Fruit fly (Drosophila melanogaster) whole organism, embryonic: Measurements from ENCODE around the gene CG31897.

ENCODE experiments used
- BEAF-32 ChIP-seq: fragments of 200-800 bp; sonication (Bioruptor generic); optimal IDR thresholded peaks from 3 replicates; lab custom pipeline; 2017; ENCODE audit warnings: missing biosample characterization, missing genetic modification characterization, mild to moderate bottlenecking, moderate library complexity, missing genetic modification reagents
- CG10267 ChIP-seq: fragments of 200-800 bp; sonication (Bioruptor generic); optimal IDR thresholded peaks from 2 replicates; lab custom pipeline; 2018; ENCODE audit warnings: missing biosample characterization, mild to moderate bottlenecking, missing genetic modification characterization, moderate library complexity
- CG10431 ChIP-seq: fragments of 200-800 bp; sonication (Bioruptor generic); optimal IDR thresholded peaks from 3 replicates; lab custom pipeline; 2018; ENCODE audit warnings: missing biosample characterization, mild to moderate bottlenecking, missing genetic modification characterization
- CG13287 ChIP-seq: fragments of 200-800 bp; sonication (Bioruptor generic); IDR thresholded peaks from 2 replicates; pipeline ENCODE4 v1.3.6; 2022; ENCODE audit warnings: missing biosample characterization, missing genetic modification characterization; ENCODE audit not compliant: partially characterized antibody
- CG14014 ChIP-seq: fragments of 200-800 bp; sonication (Bioruptor generic); IDR thresholded peaks from 2 replicates; pipeline ENCODE4 v1.3.6; 2022; ENCODE audit warnings: missing biosample characterization, missing genetic modification characterization
- CG17186 ChIP-seq: fragments of 200-800 bp; sonication (Bioruptor generic); optimal IDR thresholded peaks from 3 replicates; lab custom pipeline; 2017; ENCODE audit warnings: missing biosample characterization, missing genetic modification reagents, missing genetic modification characterization
- CG17829 ChIP-seq: fragments of 200-800 bp; optimal IDR thresholded peaks from 2 replicates; lab custom pipeline; 2019; ENCODE audit warnings: missing biosample characterization, mild to moderate bottlenecking, missing genetic modification characterization, moderate library complexity
- CG2129 ChIP-seq: fragments of 200-800 bp; sonication (Bioruptor generic); IDR thresholded peaks from 2 replicates; pipeline ENCODE4 v1.3.6; 2022; ENCODE audit warnings: missing biosample characterization, missing genetic modification characterization; ENCODE audit not compliant: partially characterized antibody
- CG30020 ChIP-seq: fragments of 200-800 bp; optimal IDR thresholded peaks from 2 replicates; lab custom pipeline; 2019; ENCODE audit warnings: missing biosample characterization, mild to moderate bottlenecking, missing genetic modification characterization, moderate library complexity
- CG34224 ChIP-seq: fragments of 200-800 bp; sonication (Bioruptor generic); IDR thresholded peaks from 3 replicates; pipeline ENCODE4 v1.3.6; 2022; ENCODE audit warnings: missing biosample characterization, missing genetic modification characterization; ENCODE audit not compliant: partially characterized antibody
- CG34376 ChIP-seq: fragments of 200-800 bp; sonication (Bioruptor generic); optimal IDR thresholded peaks from 2 replicates; lab custom pipeline; 2018; ENCODE audit warnings: missing biosample characterization, mild to moderate bottlenecking, missing genetic modification characterization
- CG3995 ChIP-seq: fragments of 200-800 bp; sonication (Bioruptor generic); optimal IDR thresholded peaks from 3 replicates; lab custom pipeline; 2016; ENCODE audit warnings: missing biosample characterization, missing genetic modification characterization
- CG4360 ChIP-seq: fragments of 200-800 bp; sonication (Bioruptor generic); IDR thresholded peaks from 2 replicates; pipeline ENCODE4 v1.3.6; 2022; ENCODE audit warnings: missing biosample characterization, missing genetic modification characterization
- Dbx ChIP-seq: fragments of 200-800 bp; sonication (Bioruptor generic); IDR thresholded peaks from 3 replicates; pipeline ENCODE4 v1.3.6; 2022; ENCODE audit warnings: missing biosample characterization, missing genetic modification characterization
- Dp ChIP-seq: fragments of 200-800 bp; sonication (Bioruptor generic); optimal IDR thresholded peaks from 2 replicates; lab custom pipeline; 2018; ENCODE audit warnings: missing biosample characterization, mild to moderate bottlenecking, missing genetic modification characterization, moderate library complexity
- Dref ChIP-seq: fragments of 200-800 bp; sonication (Bioruptor generic); IDR thresholded peaks from 2 replicates; pipeline ENCODE4 v1.3.6; 2022; ENCODE audit warnings: missing biosample characterization, missing genetic modification characterization
- E2f2 ChIP-seq: fragments of 200-800 bp; sonication (Bioruptor generic); IDR thresholded peaks from 2 replicates; pipeline ENCODE4 v1.3.6; 2022; ENCODE audit warnings: missing biosample characterization, missing genetic modification characterization
- Ets97D ChIP-seq: fragments of 200-800 bp; sonication (Bioruptor generic); optimal IDR thresholded peaks from 3 replicates; lab custom pipeline; 2016; ENCODE audit warnings: missing biosample characterization, missing genetic modification characterization
- Jarid2 ChIP-seq: fragments of 200-800 bp; sonication (Bioruptor generic); optimal IDR thresholded peaks from 3 replicates; lab custom pipeline; 2017; ENCODE audit warnings: mild to moderate bottlenecking, missing biosample characterization, missing genetic modification reagents, missing genetic modification characterization
- MBD-R2 ChIP-seq: fragments of 200-800 bp; sonication (Bioruptor generic); IDR thresholded peaks from 2 replicates; pipeline ENCODE4 v1.3.6; 2022; ENCODE audit warnings: missing biosample characterization, missing genetic modification characterization
- MESR4 ChIP-seq: fragments of 200-800 bp; sonication (Bioruptor generic); optimal IDR thresholded peaks from 2 replicates; lab custom pipeline; 2018; ENCODE audit warnings: missing biosample characterization, mild to moderate bottlenecking, missing genetic modification characterization, moderate library complexity
- Mrtf ChIP-seq: fragments of 200-800 bp; sonication (Bioruptor generic); IDR thresholded peaks from 3 replicates; pipeline ENCODE4 v1.3.6; 2022; ENCODE audit warnings: missing biosample characterization, missing genetic modification characterization
- Opbp ChIP-seq: fragments of 200-800 bp; sonication (Bioruptor generic); IDR thresholded peaks from 3 replicates; pipeline ENCODE4 v1.3.6; 2022; ENCODE audit warnings: missing biosample characterization, missing genetic modification characterization; ENCODE audit not compliant: partially characterized antibody
- Rfx ChIP-seq: fragments of 200-800 bp; sonication (Bioruptor generic); IDR thresholded peaks from 2 replicates; pipeline ENCODE4 v1.3.6; 2022; ENCODE audit warnings: missing biosample characterization, missing genetic modification characterization
- Scr ChIP-seq: fragments of 200-800 bp; sonication (Bioruptor generic); IDR thresholded peaks from 2 replicates; pipeline ENCODE4 v1.3.6; 2022; ENCODE audit warnings: missing biosample characterization, missing genetic modification characterization; ENCODE audit not compliant: partially characterized antibody
- Sry-δ ChIP-seq: fragments of 200-800 bp; sonication (Bioruptor generic); optimal IDR thresholded peaks from 2 replicates; lab custom pipeline; 2016; ENCODE audit warnings: missing biosample characterization, missing genetic modification characterization
- Trl ChIP-seq, 3 experiments: fragments of >200 bp in 2 of 3; fragments of 200-800 bp in 1 of 3; sonication (Bioruptor generic) in 1 of 3; optimal IDR thresholded peaks; 2 replicates in 1 of 3; 3 replicates in 2 of 3; lab custom pipeline; 2016 to 2017; ENCODE audit warnings: missing biosample characterization in 1 of 3, missing genetic modification characterization in 1 of 3
- btn ChIP-seq: fragments of 200-800 bp; sonication (Bioruptor generic); optimal IDR thresholded peaks from 2 replicates; lab custom pipeline; 2016; ENCODE audit warnings: missing biosample characterization, missing genetic modification characterization
- chinmo ChIP-seq: fragments of 200-800 bp; sonication (Bioruptor generic); IDR thresholded peaks from 4 replicates; pipeline ENCODE4 v1.3.6; 2022; ENCODE audit warnings: missing biosample characterization, missing genetic modification characterization; ENCODE audit not compliant: partially characterized antibody
- crp ChIP-seq, 2 experiments: fragments of 200-800 bp; sonication (Bioruptor generic); optimal IDR thresholded peaks; 2 replicates in 1 of 2; 3 replicates in 1 of 2; lab custom pipeline; 2017; ENCODE audit warnings: missing biosample characterization in 2 of 2, missing genetic modification characterization in 2 of 2, mild to moderate bottlenecking in 1 of 2, moderate library complexity in 1 of 2
- cwo ChIP-seq: fragments of 200-800 bp; sonication (Bioruptor generic); optimal IDR thresholded peaks from 3 replicates; lab custom pipeline; 2017; ENCODE audit warnings: missing biosample characterization, missing genetic modification characterization, mild to moderate bottlenecking, moderate library complexity, missing genetic modification reagents
- grn ChIP-seq: fragments of 200-800 bp; sonication (Bioruptor generic); optimal IDR thresholded peaks from 3 replicates; lab custom pipeline; 2017; ENCODE audit warnings: missing biosample characterization, missing genetic modification characterization
- gro ChIP-seq: fragments of 200-800 bp; sonication (Bioruptor generic); optimal IDR thresholded peaks from 2 replicates; lab custom pipeline; 2016; ENCODE audit warnings: missing biosample characterization, missing genetic modification characterization
- gt ChIP-seq: fragments of 200-800 bp; sonication (Bioruptor generic); IDR thresholded peaks from 2 replicates; pipeline ENCODE4 v1.3.6; 2022; ENCODE audit warnings: missing biosample characterization, missing genetic modification characterization
- hkb ChIP-seq, 2 experiments: fragments of 200-800 bp in 1 of 2; fragments of >200 bp in 1 of 2; sonication (Bioruptor generic) in 1 of 2; IDR thresholded peaks in 1 of 2; optimal IDR thresholded peaks in 1 of 2; 2 replicates each; pipeline versions ENCODE4 v1.3.6 to Lab custom; 2017 to 2022; ENCODE audit warnings: missing biosample characterization in 1 of 2, missing genetic modification characterization in 1 of 2
- insv ChIP-seq, 2 experiments: fragments of 200-800 bp; sonication (Bioruptor generic); optimal IDR thresholded peaks; 3 replicates each; lab custom pipeline; 2016 to 2018; ENCODE audit warnings: missing biosample characterization in 2 of 2, missing genetic modification characterization in 2 of 2
- lab ChIP-seq: fragments of 200-800 bp; sonication (Bioruptor generic); optimal IDR thresholded peaks from 3 replicates; lab custom pipeline; 2017; ENCODE audit warnings: missing biosample characterization, missing genetic modification characterization, mild to moderate bottlenecking, moderate library complexity, missing genetic modification reagents
- pzg ChIP-seq: fragments of 200-800 bp; sonication (Bioruptor generic); optimal IDR thresholded peaks from 3 replicates; lab custom pipeline; 2018; ENCODE audit warnings: missing biosample characterization, mild to moderate bottlenecking, missing genetic modification characterization, moderate library complexity
- row ChIP-seq: fragments of 200-800 bp; sonication (Bioruptor generic); IDR thresholded peaks from 3 replicates; pipeline ENCODE4 v1.3.6; 2022; ENCODE audit warnings: missing biosample characterization, missing genetic modification characterization
- sima ChIP-seq: fragments of 200-800 bp; sonication (Bioruptor generic); optimal IDR thresholded peaks from 2 replicates; lab custom pipeline; 2016; ENCODE audit warnings: missing biosample characterization, missing genetic modification characterization
- stwl ChIP-seq: fragments of 200-800 bp; sonication (Bioruptor generic); optimal IDR thresholded peaks from 3 replicates; lab custom pipeline; 2018; ENCODE audit warnings: missing biosample characterization, mild to moderate bottlenecking, missing genetic modification characterization, moderate library complexity
- unc-4 ChIP-seq: fragments of 200-800 bp; sonication (Bioruptor generic); IDR thresholded peaks from 2 replicates; pipeline ENCODE4 v1.3.6; 2022; ENCODE audit warnings: missing biosample characterization, missing genetic modification characterization; ENCODE audit not compliant: partially characterized antibody
- wdn ChIP-seq: fragments of 200-800 bp; sonication (Bioruptor generic); IDR thresholded peaks from 2 replicates; pipeline ENCODE4 v1.3.6; 2022; ENCODE audit warnings: missing biosample characterization, missing genetic modification characterization
- zfh1 ChIP-seq: fragments of 200-800 bp; sonication (Bioruptor generic); IDR thresholded peaks from 3 replicates; pipeline ENCODE4 v1.3.6; 2022; ENCODE audit warnings: missing biosample characterization, missing genetic modification characterization

CG31897 gene

DNA sequence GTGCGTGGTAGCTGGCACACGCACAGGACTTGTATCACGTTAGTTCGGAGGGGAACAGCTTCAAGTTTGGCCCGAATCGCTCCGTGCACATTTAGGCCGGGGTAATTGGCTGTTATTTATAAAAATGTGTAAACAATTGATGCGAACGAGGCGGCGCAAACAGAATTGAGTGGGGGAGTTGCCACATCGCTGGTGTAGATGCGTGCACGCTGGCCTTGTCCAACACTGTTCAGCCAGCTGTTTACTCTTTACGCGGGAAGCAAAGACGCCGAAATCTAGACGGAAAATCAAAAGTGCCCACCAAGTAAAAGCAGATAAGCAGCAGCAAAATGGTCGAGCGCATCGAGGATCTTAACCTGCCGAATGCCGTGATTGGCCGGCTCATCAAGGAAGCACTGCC lies 5.1 kb upstream of the CG31897 start, which contains the start of the genes D12 and Chrac-14 (continued):
- TF ChIP-seq CG2129 (GFP tag; lab: Robert Waterston, UW) (no peak), CG34224 (GFP tag; lab: Robert Waterston, UW) (no peak)

DNA sequence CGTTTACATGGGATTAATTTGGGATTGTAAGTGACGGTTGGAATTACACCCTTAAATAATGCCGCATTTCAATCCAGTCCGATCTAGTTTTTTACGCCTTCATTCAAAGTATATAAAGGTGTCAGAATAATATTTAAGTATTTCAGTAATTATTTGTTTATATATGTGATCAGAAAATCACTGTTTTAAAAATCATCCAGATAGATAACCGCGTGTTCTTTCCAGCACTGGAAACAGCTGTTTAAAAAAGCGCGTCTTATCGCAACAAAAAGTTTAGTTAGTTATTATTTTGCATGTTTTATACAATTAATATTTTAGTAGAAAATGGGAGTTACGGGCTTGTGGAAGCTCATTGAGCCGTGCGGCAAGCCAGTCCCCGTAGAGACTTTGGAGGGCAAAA lies 4.2 kb upstream of the CG31897 start, which contains the start of gene mus201:
Gene mus201 (plus strand): TSS at position 118 of the 400 bp plus-strand sequence.
- TF ChIP-seq CG10431 (GFP tag; lab: Kevin White, UChicago) (peak; percentile 68), stwl (tag; lab: Kevin White, UChicago) (peak; percentile 19), sima (GFP tag; lab: Kevin White, UChicago) (no peak), row (GFP tag; lab: Robert Waterston, UW) (peak; percentile 32; the same call in 1 of the 3 replicates), MBD-R2 (GFP tag; lab: Robert Waterston, UW) (peak; percentile 79), Trl (optimal IDR thresholded peaks at IDR 0.05; lab: Kevin White, UChicago) (no peak), Trl (GFP tag; optimal IDR thresholded peaks at IDR 0.05; lab: Kevin White, UChicago) (no peak), Dp (GFP tag; lab: Kevin White, UChicago) (peak; percentile 41), Mrtf (no peak), pzg (GFP tag; lab: Kevin White, UChicago) (peak; percentile 23), CG10267 (tag; lab: Kevin White, UChicago) (peak; percentile 76), E2f2 (GFP tag; lab: Robert Waterston, UW) (peak; percentile 47; the same call in 1 of the 2 replicates), crp (GFP tag; optimal IDR thresholded peaks at IDR 0.05; lab: Kevin White, UChicago) (peak in 1 of 2 experiments; percentile 80), CG3995 (peak; percentile 97), CG17186 (GFP tag; lab: Kevin White, UChicago) (peak; percentile 13), zfh1 (GFP tag; lab: Robert Waterston, UW) (no peak), CG17829 (tag; lab: Kevin White, UChicago) (no peak), Rfx (GFP tag; lab: Robert Waterston, UW) (no peak)

- peak in 1 of 2 experiments; percentile 88 for TF ChIP-seq crp (GFP tag; optimal IDR thresholded peaks at IDR 0.05; lab: Kevin White, UChicago)
- no peak for TF ChIP-seq lab (GFP tag; lab: Kevin White, UChicago)
- no peak for TF ChIP-seq hkb (optimal IDR thresholded peaks at IDR 0.05; lab: Kevin White, UChicago)
- no peak for TF ChIP-seq hkb (GFP tag; IDR thresholded peaks at IDR 0.05; lab: Robert Waterston, UW)
- TF ChIP-seq wdn (GFP tag; lab: Robert Waterston, UW): no peak
- TF ChIP-seq CG13287: peak; percentile 48; the same call in 1 of the 2 replicates
- no peak for TF ChIP-seq cwo (GFP tag; lab: Kevin White, UChicago)
- TF ChIP-seq btn (GFP tag; lab: Kevin White, UChicago): no peak
- TF ChIP-seq Scr (GFP tag; lab: Robert Waterston, UW): peak; percentile 34; the same call in 1 of the 2 replicates
- TF ChIP-seq Ets97D (GFP tag; lab: Kevin White, UChicago): no peak
- peak; percentile 74 for TF ChIP-seq Sry-δ
- TF ChIP-seq CG17186 (GFP tag; lab: Kevin White, UChicago): peak; percentile 33
- TF ChIP-seq BEAF-32 (GFP tag; lab: Kevin White, UChicago): peak; percentile 22
- TF ChIP-seq pzg (GFP tag; lab: Kevin White, UChicago): peak; percentile 29
- no peak for TF ChIP-seq Jarid2 (GFP tag; lab: Kevin White, UChicago)
- peak; percentile 77 for TF ChIP-seq CG4360 (GFP tag; lab: Robert Waterston, UW)
- TF ChIP-seq Dref (GFP tag; lab: Robert Waterston, UW): peak; percentile 60
- TF ChIP-seq CG14014 (GFP tag; lab: Robert Waterston, UW): no peak
- no peak for TF ChIP-seq gro (GFP tag; lab: Kevin White, UChicago)
- TF ChIP-seq CG34224 (GFP tag; lab: Robert Waterston, UW): peak; percentile 19; the same call in 1 of the 3 replicates
- no peak for TF ChIP-seq CG34376 (GFP tag; lab: Kevin White, UChicago)
- TF ChIP-seq Opbp (GFP tag; lab: Robert Waterston, UW): 0 out of 3 replicates have a peak, but pooled peaks have one; percentile 19
- TF ChIP-seq grn (GFP tag; lab: Kevin White, UChicago): peak; percentile 12
- peak; percentile 90 for TF ChIP-seq E2f2 (GFP tag; lab: Robert Waterston, UW)
- no peak for TF ChIP-seq CG30020
- TF ChIP-seq gt (GFP tag; lab: Robert Waterston, UW): no peak
- TF ChIP-seq insv (GFP tag; optimal IDR thresholded peaks at IDR 0.05; lab: Kevin White, UChicago): no peak
- no peak for TF ChIP-seq Dbx (GFP tag; lab: Robert Waterston, UW)
- TF ChIP-seq unc-4 (GFP tag; lab: Robert Waterston, UW): peak; percentile 43; the same call in 1 of the 2 replicates
- peak; percentile 21 for TF ChIP-seq MESR4
- TF ChIP-seq chinmo (GFP tag; lab: Robert Waterston, UW): 0 out of 4 replicates have a peak, but pooled peaks have one; percentile 27
These were observed 7.1 kb downstream of the CG31897 start, which contains the start of gene Aasdh for dm6 chr2L:8449358-8449757. Aasdh (minus strand) TSS chr2L:8449576.
